Fruit fly (Drosophila melanogaster) whole organism, wandering third instar larva: ENCODE results near the gene Ir68b.

Experiments
- Abd-B ChIP-seq: fragments of >200 bp; optimal IDR thresholded peaks from 2 replicates; lab custom pipeline; 2017; ENCODE audit warnings: missing biosample characterization, missing genetic modification characterization
- CG32264 ChIP-seq: fragments of 200-800 bp; sonication (Bioruptor generic); optimal IDR thresholded peaks from 2 replicates; lab custom pipeline; 2016; ENCODE audit warnings: missing biosample characterization, missing genetic modification characterization
- CG9705 ChIP-seq: fragments of 200-800 bp; sonication (Bioruptor generic); optimal IDR thresholded peaks from 2 replicates; lab custom pipeline; 2018; ENCODE audit warnings: missing biosample characterization, mild to moderate bottlenecking, missing genetic modification characterization
- CrebA ChIP-seq: fragments of 200-800 bp; sonication (Bioruptor generic); optimal IDR thresholded peaks from 2 replicates; lab custom pipeline; 2016; ENCODE audit warnings: missing biosample characterization, mild to moderate bottlenecking, missing genetic modification characterization, borderline replicate concordance
- Dfd ChIP-seq: fragments of >200 bp; optimal IDR thresholded peaks from 2 replicates; lab custom pipeline; 2017; ENCODE audit warnings: missing biosample characterization, missing genetic modification characterization
- Dif ChIP-seq: fragments of 200-275, 200-300 bp; sonication (Bioruptor generic); optimal IDR thresholded peaks from 2 replicates; lab custom pipeline; 2018; ENCODE audit warnings: missing biosample characterization, missing genetic modification characterization; ENCODE audit not compliant: partially characterized antibody
- GATAd ChIP-seq: sonication (Bioruptor generic); optimal IDR thresholded peaks from 2 replicates; lab custom pipeline; 2016; ENCODE audit warnings: missing biosample characterization, missing genetic modification characterization
- HLH106 ChIP-seq: fragments of 200-800 bp; optimal IDR thresholded peaks from 3 replicates; lab custom pipeline; 2019; ENCODE audit warnings: missing biosample characterization, mild to moderate bottlenecking, missing genetic modification characterization, moderate library complexity
- Hnf4 ChIP-seq: fragments of 200-800 bp; sonication (Bioruptor generic); optimal IDR thresholded peaks from 2 replicates; lab custom pipeline; 2016; ENCODE audit warnings: missing biosample characterization, mild to moderate bottlenecking, missing genetic modification characterization
- Hr78 ChIP-seq: fragments of >200 bp; optimal IDR thresholded peaks from 2 replicates; lab custom pipeline; 2017; ENCODE audit warnings: missing biosample characterization, missing genetic modification characterization
- Hr83 ChIP-seq: fragments of 200-300 bp; sonication (Bioruptor generic); optimal IDR thresholded peaks from 2 replicates; lab custom pipeline; 2016; ENCODE audit warnings: missing biosample characterization, mild to moderate bottlenecking, missing genetic modification characterization, moderate library complexity; ENCODE audit not compliant: poor library complexity, severe bottlenecking
- Jra ChIP-seq: sonication (Bioruptor generic); optimal IDR thresholded peaks from 2 replicates; lab custom pipeline; 2016; ENCODE audit warnings: missing biosample characterization, missing genetic modification characterization
- Mio ChIP-seq: sonication (Bioruptor generic); optimal IDR thresholded peaks from 2 replicates; lab custom pipeline; 2016; ENCODE audit warnings: missing biosample characterization, missing genetic modification characterization
- Myc ChIP-seq: fragments of >200 bp; optimal IDR thresholded peaks from 2 replicates; lab custom pipeline; 2017
- N ChIP-seq: fragments of >200 bp; optimal IDR thresholded peaks from 2 replicates; lab custom pipeline; 2018; ENCODE audit warnings: missing biosample characterization, missing external identifiers, missing genetic modification characterization
- OdsH ChIP-seq: fragments of 200-800 bp; sonication (Bioruptor generic); optimal IDR thresholded peaks from 2 replicates; lab custom pipeline; 2016; ENCODE audit warnings: missing biosample characterization, mild to moderate bottlenecking, missing genetic modification characterization
- Rel ChIP-seq, 2 experiments: fragments of 200-800 bp; sonication (Bioruptor generic) in 1 of 2; optimal IDR thresholded peaks; 2 replicates in 1 of 2; 3 replicates in 1 of 2; lab custom pipeline; 2016 to 2019; ENCODE audit warnings: mild to moderate bottlenecking in 2 of 2, missing biosample characterization in 2 of 2, missing genetic modification characterization in 2 of 2, moderate library complexity in 1 of 2
- Sp1 ChIP-seq: fragments of 200-800 bp; sonication (Bioruptor generic); optimal IDR thresholded peaks from 3 replicates; lab custom pipeline; 2019; ENCODE audit warnings: missing biosample characterization, mild to moderate bottlenecking, missing genetic modification characterization, moderate library complexity
- Vsx2 ChIP-seq: fragments of 200-300, 225-300 bp; sonication (Bioruptor generic); optimal IDR thresholded peaks from 2 replicates; lab custom pipeline; 2018; ENCODE audit warnings: missing biosample characterization, missing genetic modification characterization; ENCODE audit not compliant: partially characterized antibody
- br ChIP-seq: fragments of 200-800 bp; sonication (Bioruptor generic); optimal IDR thresholded peaks from 2 replicates; lab custom pipeline; 2016; ENCODE audit warnings: missing biosample characterization, missing genetic modification characterization
- brk ChIP-seq: fragments of 200-800 bp; sonication (Bioruptor generic); optimal IDR thresholded peaks from 2 replicates; lab custom pipeline; 2016; ENCODE audit warnings: missing biosample characterization, mild to moderate bottlenecking, missing genetic modification characterization
- dl ChIP-seq, 2 experiments: fragments of 175-275, 200-275 bp in 1 of 2; fragments of 200-275 bp in 1 of 2; sonication (Bioruptor generic); optimal IDR thresholded peaks; lab custom pipeline; 2018; ENCODE audit warnings: mild to moderate bottlenecking in 2 of 2, missing biosample characterization in 2 of 2, missing genetic modification characterization in 2 of 2, moderate library complexity in 2 of 2; ENCODE audit not compliant: partially characterized antibody in 2 of 2, insufficient read depth in 1 of 2
- dmrt93B ChIP-seq: fragments of 200-800 bp; sonication (Bioruptor generic); optimal IDR thresholded peaks from 2 replicates; lab custom pipeline; 2018; ENCODE audit warnings: missing biosample characterization, mild to moderate bottlenecking, missing genetic modification characterization
- dsf ChIP-seq: sonication (Bioruptor generic); optimal IDR thresholded peaks from 2 replicates; lab custom pipeline; 2016; ENCODE audit warnings: missing biosample characterization, missing genetic modification characterization, borderline replicate concordance
- ey ChIP-seq: fragments of 200-800 bp; sonication (Bioruptor generic); optimal IDR thresholded peaks from 2 replicates; lab custom pipeline; 2016; ENCODE audit warnings: missing biosample characterization, missing genetic modification characterization
- foxo ChIP-seq, 2 experiments: fragments of 200-800 bp; sonication (Bioruptor generic); optimal IDR thresholded peaks; 2 replicates in 1 of 2; 3 replicates in 1 of 2; lab custom pipeline; 2016 to 2017; ENCODE audit warnings: missing biosample characterization in 2 of 2, missing genetic modification characterization in 2 of 2
- fru ChIP-seq: fragments of 200-800 bp; sonication (Bioruptor generic); optimal IDR thresholded peaks from 3 replicates; lab custom pipeline; 2016; ENCODE audit warnings: missing biosample characterization, mild to moderate bottlenecking, missing genetic modification characterization
- h ChIP-seq: fragments of 200-800 bp; sonication (Bioruptor generic); optimal IDR thresholded peaks from 3 replicates; lab custom pipeline; 2016; ENCODE audit warnings: missing biosample characterization, mild to moderate bottlenecking, missing genetic modification characterization
- jim ChIP-seq: fragments of 175-275, 200-325 bp; sonication (Bioruptor generic); optimal IDR thresholded peaks from 2 replicates; lab custom pipeline; 2016; ENCODE audit warnings: missing biosample characterization, mild to moderate bottlenecking, missing genetic modification characterization
- lola ChIP-seq: fragments of >200 bp; optimal IDR thresholded peaks from 2 replicates; lab custom pipeline; 2017; ENCODE audit warnings: missing biosample characterization, missing genetic modification characterization
- pan ChIP-seq: fragments of >200 bp; optimal IDR thresholded peaks from 2 replicates; lab custom pipeline; 2017
- psq ChIP-seq: fragments of 200-800 bp; sonication (Bioruptor generic); optimal IDR thresholded peaks from 3 replicates; lab custom pipeline; 2017; ENCODE audit warnings: missing biosample characterization, mild to moderate bottlenecking, missing genetic modification characterization, moderate library complexity
- rgr ChIP-seq: fragments of 200-800 bp; sonication (Bioruptor generic); optimal IDR thresholded peaks from 3 replicates; lab custom pipeline; 2016; ENCODE audit warnings: missing biosample characterization, mild to moderate bottlenecking, missing genetic modification characterization
- sage ChIP-seq: fragments of 200-800 bp; sonication (Bioruptor generic); optimal IDR thresholded peaks from 2 replicates; lab custom pipeline; 2016; ENCODE audit warnings: missing biosample characterization, mild to moderate bottlenecking, missing genetic modification characterization
- sv ChIP-seq: fragments of 200-800 bp; sonication (Bioruptor generic); optimal IDR thresholded peaks from 3 replicates; lab custom pipeline; 2016; ENCODE audit warnings: missing biosample characterization, missing genetic modification characterization
- tai ChIP-seq: sonication (Bioruptor generic); optimal IDR thresholded peaks from 2 replicates; lab custom pipeline; 2016; ENCODE audit warnings: missing biosample characterization, missing genetic modification characterization
- usp ChIP-seq: fragments of >200 bp; optimal IDR thresholded peaks from 2 replicates; lab custom pipeline; 2017; ENCODE audit warnings: missing biosample characterization, missing genetic modification characterization
- woc ChIP-seq: sonication (Bioruptor generic); optimal IDR thresholded peaks from 2 replicates; lab custom pipeline; 2016; ENCODE audit warnings: missing biosample characterization, mild to moderate bottlenecking, missing genetic modification characterization

Gene Ir68b

dm6 chr3L:12108515-12108914, 18.7 kb downstream of the Ir68b start:
- TF ChIP-seq Hnf4 (GFP tag; lab: Kevin White, UChicago), result no peak
- TF ChIP-seq HLH106 (tag; lab: Kevin White, UChicago), result no peak
- TF ChIP-seq woc (GFP tag; lab: Kevin White, UChicago), result no peak
- TF ChIP-seq Hr78, result no peak
- TF ChIP-seq, all 38 proteins: peak for 0

dm6 chr3L:12107378-12107777, 19.8 kb downstream of the Ir68b start:
- TF ChIP-seq Dfd (GFP tag; lab: Kevin White, UChicago), result no peak
- TF ChIP-seq br, result no peak
- no peak for TF ChIP-seq Mio (GFP tag; lab: Kevin White, UChicago)
- TF ChIP-seq usp (GFP tag; lab: Kevin White, UChicago), result no peak
- no peak for TF ChIP-seq CG32264 (GFP tag; lab: Kevin White, UChicago)
- TF ChIP-seq rgr (GFP tag; lab: Kevin White, UChicago), result no peak
- no peak for TF ChIP-seq tai (GFP tag; lab: Kevin White, UChicago)
- TF ChIP-seq dsf, result no peak
- no peak for TF ChIP-seq woc (GFP tag; lab: Kevin White, UChicago)
- no peak for TF ChIP-seq CrebA (GFP tag; lab: Kevin White, UChicago)
- no peak for TF ChIP-seq sv (GFP tag; lab: Kevin White, UChicago)
- TF ChIP-seq jim, result no peak
- TF ChIP-seq Hnf4 (GFP tag; lab: Kevin White, UChicago), result no peak
- TF ChIP-seq Jra, result no peak
- TF ChIP-seq Rel (GFP tag; optimal IDR thresholded peaks at IDR 0.05; lab: Kevin White, UChicago), result no peak
- no peak for TF ChIP-seq Rel (tag; optimal IDR thresholded peaks at IDR 0.05; lab: Kevin White, UChicago)
- no peak for TF ChIP-seq ey (GFP tag; lab: Kevin White, UChicago)
- no peak for TF ChIP-seq fru (GFP tag; lab: Kevin White, UChicago)
- TF ChIP-seq psq (GFP tag; lab: Kevin White, UChicago), result no peak
- TF ChIP-seq Dif, result no peak
- TF ChIP-seq Myc (lab: Kevin White, UChicago), result no peak

- TF ChIP-seq Hr78 (no peak), lola (no peak), fru (GFP tag; lab: Kevin White, UChicago) (no peak), usp (GFP tag; lab: Kevin White, UChicago) (no peak), ey (GFP tag; lab: Kevin White, UChicago) (no peak), Abd-B (GFP tag; lab: Kevin White, UChicago) (no peak), dmrt93B (GFP tag; lab: Kevin White, UChicago) (peak; percentile 5), HLH106 (tag; lab: Kevin White, UChicago) (peak; percentile 63), foxo (GFP tag; optimal IDR thresholded peaks at IDR 0.05; lab: Kevin White, UChicago) (peak in 1 of 2 experiments; percentile 19), psq (GFP tag; lab: Kevin White, UChicago) (peak; percentile 46), N (GFP tag; lab: Kevin White, UChicago) (no peak), Dif (no peak), tai (GFP tag; lab: Kevin White, UChicago) (no peak), dl (GFP tag; optimal IDR thresholded peaks at IDR 0.05; lab: Kevin White, UChicago; ENCODE audit: insufficient read depth in 1 of 2, partially characterized antibody in 2 of 2) (no peak), Hnf4 (GFP tag; lab: Kevin White, UChicago) (no peak), Hr83 (GFP tag; lab: Kevin White, UChicago) (no peak), Dfd (GFP tag; lab: Kevin White, UChicago) (no peak), sv (GFP tag; lab: Kevin White, UChicago) (no peak), pan (lab: Kevin White, UChicago) (no peak), GATAd (no peak), rgr (GFP tag; lab: Kevin White, UChicago) (peak; percentile 42), brk (no peak), Rel (GFP tag; optimal IDR thresholded peaks at IDR 0.05; lab: Kevin White, UChicago) (no peak), Rel (tag; optimal IDR thresholded peaks at IDR 0.05; lab: Kevin White, UChicago) (no peak), dsf (no peak), CG32264 (GFP tag; lab: Kevin White, UChicago) (no peak), Sp1 (GFP tag; lab: Kevin White, UChicago) (peak; percentile 62), CG9705 (no peak), Myc (lab: Kevin White, UChicago) (no peak), h (peak; percentile 8), CrebA (GFP tag; lab: Kevin White, UChicago) (no peak), woc (GFP tag; lab: Kevin White, UChicago) (no peak), jim (no peak), br (no peak), Jra (no peak), Vsx2 (no peak), sage (no peak), OdsH (peak; percentile 37), Mio (GFP tag; lab: Kevin White, UChicago) (no peak)
Measured at dm6 chr3L:12101924-12102383, 25.2 kb downstream of the Ir68b start.
